Fruit fly (Drosophila melanogaster): ENCODE measurements around the gene CG32006.

dm6 chr4:179920-180261 is 29.3 kb downstream of the CG32006 start:
- TF ChIP-seq tj (GFP tag; optimal IDR thresholded peaks at IDR 0.05) (no peak), bab1 (GFP tag; optimal IDR thresholded peaks at IDR 0.05) (no peak), CG12768 (GFP tag; optimal IDR thresholded peaks at IDR 0.05) (no peak), kay (GFP tag; ENCODE audit: borderline replicate concordance) (no peak)
